Worm (Caenorhabditis elegans) whole organism, L4 larva: Measurements from ENCODE around the gene T08B6.4.

Source experiments
- T26A8.4 ChIP-seq: fragments of 200-800 bp; sonication (Bioruptor generic); IDR thresholded peaks from 2 replicates; pipeline ENCODE4 v1.3.6; 2022; ENCODE audit warnings: missing genetic modification characterization, missing compliant biosample characterization
- Y5F2A.4 ChIP-seq: fragments of 200-800 bp; sonication (Bioruptor generic); optimal IDR thresholded peaks from 2 replicates; lab custom pipeline; 2018; ENCODE audit warnings: mild to moderate bottlenecking, missing genetic modification characterization, missing compliant biosample characterization
- ceh-20 ChIP-seq: fragments of 200-800 bp; sonication (Bioruptor generic); IDR thresholded peaks from 2 replicates; pipeline ENCODE4 v1.3.6; 2022; ENCODE audit warnings: missing genetic modification reagents, missing genetic modification characterization, missing compliant biosample characterization
- ceh-32 ChIP-seq: sonication (generic microtip); optimal IDR thresholded peaks from 2 replicates; lab custom pipeline; 2016; ENCODE audit warnings: mild to moderate bottlenecking, missing genetic modification characterization, missing compliant biosample characterization; ENCODE audit not compliant: poor library complexity
- egl-27 ChIP-seq: sonication (generic microtip); optimal IDR thresholded peaks from 3 replicates; lab custom pipeline; 2017; ENCODE audit warnings: missing biosample characterization, missing genetic modification reagents, missing genetic modification characterization
- nhr-76 ChIP-seq: fragments of 150-350 bp; optimal IDR thresholded peaks from 2 replicates; lab custom pipeline; 2014; ENCODE audit warnings: missing biosample characterization, missing genetic modification characterization
- nhr-77 ChIP-seq: fragments of 150-350 bp; optimal IDR thresholded peaks from 2 replicates; lab custom pipeline; 2014; ENCODE audit warnings: missing biosample characterization, missing genetic modification characterization
- unc-39 ChIP-seq: sonication (generic microtip); optimal IDR thresholded peaks from 2 replicates; lab custom pipeline; 2017; ENCODE audit warnings: missing biosample characterization, missing genetic modification characterization
- unc-62 ChIP-seq, 3 experiments: fragments of 150-350 bp in 1 of 3; sonication (generic microtip); optimal IDR thresholded peaks in 2 of 3; peaks in 1 of 3; 1 replicate in 1 of 3; 2 replicates in 2 of 3; lab custom pipeline; 2014 to 2017; ENCODE audit warnings: missing biosample characterization in 3 of 3, missing genetic modification characterization in 3 of 3, missing genetic modification reagents in 3 of 3, missing genotype in 1 of 3
- ztf-11 ChIP-seq: fragments of 150-350 bp; optimal IDR thresholded peaks from 2 replicates; lab custom pipeline; 2014; ENCODE audit warnings: missing biosample characterization, missing genetic modification characterization

DNA sequence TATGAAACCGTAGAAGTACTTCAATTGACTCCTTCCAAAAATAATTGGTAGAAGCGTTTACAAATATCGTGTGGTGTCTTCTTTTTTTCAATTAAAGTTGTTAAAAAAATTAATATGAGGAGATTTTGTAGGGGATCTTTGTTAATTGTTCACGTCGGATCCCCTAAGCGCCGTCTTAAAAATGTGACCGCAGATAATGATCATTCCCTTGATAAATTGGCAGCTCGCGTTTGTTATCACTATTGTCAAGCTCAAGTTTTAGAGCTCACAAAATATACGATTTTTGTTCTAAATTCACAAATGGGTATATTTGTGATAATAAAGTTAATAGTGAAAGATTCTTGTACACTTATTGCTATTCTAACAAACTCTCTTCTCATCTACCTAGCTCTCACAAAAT lies 3.5 kb downstream of the T08B6.4 start, which contains the start of gene str-159:
- TF ChIP-seq ztf-11 (tag; lab: Kevin White, UChicago) = no peak
- TF ChIP-seq nhr-76 (tag; lab: Kevin White, UChicago) = no peak
- TF ChIP-seq ceh-32 = no peak
- no peak for TF ChIP-seq T26A8.4 (GFP tag; lab: Robert Waterston, UW)
- no peak for TF ChIP-seq unc-62 (GFP tag; optimal IDR thresholded peaks at IDR 0.05 in 1 of 2; lab: Kevin White, UChicago)
- no peak for TF ChIP-seq unc-62 (tag; optimal IDR thresholded peaks at IDR 0.05; lab: Kevin White, UChicago)
- TF ChIP-seq egl-27 (tag; lab: Kevin White, UChicago) = no peak
- no peak for TF ChIP-seq nhr-77 (tag; lab: Kevin White, UChicago)
- TF ChIP-seq ceh-20 (GFP tag; lab: Robert Waterston, UW) = no peak
- TF ChIP-seq Y5F2A.4 (GFP tag; lab: Kevin White, UChicago) = no peak
- TF ChIP-seq unc-39 (tag; lab: Kevin White, UChicago) = no peak
